Worm (Caenorhabditis elegans) whole organism, midembryonic: ENCODE data around the gene F44E2.9.

Source experiments
- flt-1 ChIP-seq: fragments of 200-800 bp; sonication (Bioruptor generic); IDR thresholded peaks from 2 replicates; pipeline ENCODE4 v1.3.6; 2022; ENCODE audit warnings: missing genetic modification characterization, missing compliant biosample characterization
- med-1 ChIP-seq: sonication (generic microtip); optimal IDR thresholded peaks from 2 replicates; lab custom pipeline; 2017; ENCODE audit warnings: missing genetic modification characterization, mild to moderate bottlenecking, missing compliant biosample characterization, antibody characterized with exemption, missing genetic modification reagents; ENCODE audit not compliant: insufficient read depth
- ztf-29 ChIP-seq: fragments of 200-800 bp; sonication (Bioruptor generic); IDR thresholded peaks from 2 replicates; pipeline ENCODE4 v1.3.6; 2022; ENCODE audit warnings: missing genetic modification reagents, missing genetic modification characterization, missing compliant biosample characterization

DNA sequence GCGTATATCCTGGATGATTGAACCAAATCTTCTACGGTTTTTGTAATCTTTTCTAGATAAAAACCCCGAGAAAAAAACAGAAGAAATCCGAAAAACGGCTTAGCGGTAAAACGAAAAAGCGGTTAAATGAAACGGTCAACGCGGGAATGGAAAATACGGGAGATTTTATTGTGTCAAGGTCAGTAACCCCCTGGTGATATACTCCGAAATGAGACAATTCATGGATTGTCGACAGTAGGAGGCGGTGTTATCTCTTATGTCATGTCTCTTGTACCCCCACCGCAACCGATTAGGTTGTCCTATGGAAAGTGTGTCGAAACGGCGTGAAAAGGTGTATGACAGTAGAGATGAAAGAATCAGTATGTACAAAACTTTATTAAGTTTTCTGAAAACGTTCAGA is 6.2 kb downstream of the F44E2.9 start:
- TF ChIP-seq med-1 (no peak), flt-1 (GFP tag; lab: Robert Waterston, UW) (no peak), ztf-29 (GFP tag; lab: Robert Waterston, UW) (no peak)
